Fruit fly (Drosophila melanogaster) whole organism, prepupa: ENCODE results near the gene CG32313.

ENCODE experiments used
- CG10631 ChIP-seq: fragments of 200-800 bp; sonication (Bioruptor generic); optimal IDR thresholded peaks from 2 replicates; lab custom pipeline; 2016; ENCODE audit warnings: missing biosample characterization, missing genetic modification characterization
- CG10669 ChIP-seq: fragments of 200-800 bp; sonication (Bioruptor generic); optimal IDR thresholded peaks from 3 replicates; lab custom pipeline; 2018; ENCODE audit warnings: missing biosample characterization, mild to moderate bottlenecking, missing genetic modification characterization, moderate library complexity
- CG11294 ChIP-seq: fragments of 200-800 bp; sonication (Bioruptor generic); IDR thresholded peaks from 2 replicates; pipeline ENCODE4 v1.3.6; 2022; ENCODE audit warnings: missing biosample characterization, missing genetic modification characterization
- CG11762 ChIP-seq: fragments of 200-800 bp; sonication (Bioruptor generic); optimal IDR thresholded peaks from 3 replicates; lab custom pipeline; 2016; ENCODE audit warnings: missing biosample characterization, missing genetic modification characterization; ENCODE audit not compliant: insufficient read depth
- CG11902 ChIP-seq: fragments of 200-800 bp; sonication (Bioruptor generic); optimal IDR thresholded peaks from 3 replicates; lab custom pipeline; 2016; ENCODE audit warnings: missing biosample characterization, missing genetic modification characterization
- CG15336 ChIP-seq: fragments of 200-800 bp; sonication (Bioruptor generic); IDR thresholded peaks from 2 replicates; pipeline ENCODE4 v1.3.6; 2022; ENCODE audit warnings: missing biosample characterization, missing genetic modification characterization
- CG1621 ChIP-seq: fragments of 200-800 bp; sonication (Bioruptor generic); optimal IDR thresholded peaks from 3 replicates; lab custom pipeline; 2018; ENCODE audit warnings: missing biosample characterization, mild to moderate bottlenecking, missing genetic modification characterization
- CG16779 ChIP-seq: fragments of 200-800 bp; sonication (Bioruptor generic); optimal IDR thresholded peaks from 3 replicates; lab custom pipeline; 2017; ENCODE audit warnings: missing biosample characterization, mild to moderate bottlenecking, missing genetic modification characterization
- CG32006 ChIP-seq: fragments of 200-800 bp; sonication (Bioruptor generic); optimal IDR thresholded peaks from 3 replicates; lab custom pipeline; 2017; ENCODE audit warnings: missing biosample characterization, mild to moderate bottlenecking, missing genetic modification characterization
- CG3919 ChIP-seq: fragments of 200-800 bp; sonication (Bioruptor generic); optimal IDR thresholded peaks from 3 replicates; lab custom pipeline; 2016; ENCODE audit warnings: missing biosample characterization, missing genetic modification characterization
- CG4318 ChIP-seq: fragments of 200-800 bp; sonication (Bioruptor generic); optimal IDR thresholded peaks from 3 replicates; lab custom pipeline; 2017; ENCODE audit warnings: missing biosample characterization, mild to moderate bottlenecking, missing genetic modification characterization
- CG6163 ChIP-seq: fragments of 200-800 bp; sonication (Bioruptor generic); IDR thresholded peaks from 3 replicates; pipeline ENCODE4 v1.3.6; 2022; ENCODE audit warnings: missing biosample characterization, missing genetic modification characterization
- CG6276 ChIP-seq: fragments of 200-800 bp; sonication (Bioruptor generic); optimal IDR thresholded peaks from 2 replicates; lab custom pipeline; 2017; ENCODE audit warnings: missing biosample characterization, mild to moderate bottlenecking, missing genetic modification characterization
- CG6792 ChIP-seq: fragments of 200-800 bp; sonication (Bioruptor generic); optimal IDR thresholded peaks from 3 replicates; lab custom pipeline; 2016; ENCODE audit warnings: missing biosample characterization, missing genetic modification characterization
- CG6854 ChIP-seq: fragments of 200-800 bp; sonication (Bioruptor generic); optimal IDR thresholded peaks from 2 replicates; lab custom pipeline; 2017; ENCODE audit warnings: missing biosample characterization, mild to moderate bottlenecking, missing genetic modification characterization
- CG7368 ChIP-seq: fragments of 200-800 bp; sonication (Bioruptor generic); optimal IDR thresholded peaks from 3 replicates; lab custom pipeline; 2016; ENCODE audit warnings: missing biosample characterization, missing genetic modification characterization
- CG8632 ChIP-seq: fragments of 200-800 bp; sonication (Bioruptor generic); optimal IDR thresholded peaks from 3 replicates; lab custom pipeline; 2016; ENCODE audit warnings: missing biosample characterization, missing genetic modification characterization
- Eip78C ChIP-seq: fragments of 200-800 bp; sonication (Bioruptor generic); peaks from one replicate; lab custom pipeline; 2016; ENCODE audit warnings: missing biosample characterization, missing genetic modification characterization
- Ets21C ChIP-seq: fragments of 200-800 bp; sonication (Bioruptor generic); optimal IDR thresholded peaks from 3 replicates; lab custom pipeline; 2016; ENCODE audit warnings: missing biosample characterization, missing genetic modification characterization
- Ets96B ChIP-seq: fragments of 200-800 bp; optimal IDR thresholded peaks from 2 replicates; lab custom pipeline; 2019; ENCODE audit warnings: missing biosample characterization, mild to moderate bottlenecking, missing genetic modification characterization, moderate library complexity
- Gug ChIP-seq: fragments of 200-800 bp; sonication (Bioruptor generic); IDR thresholded peaks from 2 replicates; pipeline ENCODE4 v1.3.6; 2022; ENCODE audit warnings: missing biosample characterization, missing genetic modification characterization
- Hr4 ChIP-seq: fragments of 200-800 bp; sonication (Bioruptor generic); optimal IDR thresholded peaks from 3 replicates; lab custom pipeline; 2016; ENCODE audit warnings: missing biosample characterization, missing genetic modification characterization
- Lpt ChIP-seq: fragments of 200-800 bp; sonication (Bioruptor generic); optimal IDR thresholded peaks from 3 replicates; lab custom pipeline; 2016; ENCODE audit warnings: missing biosample characterization, missing genetic modification characterization
- Met ChIP-seq: fragments of 200-800 bp; sonication (Bioruptor generic); optimal IDR thresholded peaks from 3 replicates; lab custom pipeline; 2016; ENCODE audit warnings: missing biosample characterization, missing genetic modification characterization
- Smox ChIP-seq: fragments of 200-800 bp; sonication (Bioruptor generic); optimal IDR thresholded peaks from 3 replicates; lab custom pipeline; 2016; ENCODE audit warnings: missing biosample characterization, missing genetic modification characterization
- Sox102F ChIP-seq: fragments of 200-800 bp; sonication (Bioruptor generic); optimal IDR thresholded peaks from 2 replicates; lab custom pipeline; 2016; ENCODE audit warnings: missing biosample characterization, mild to moderate bottlenecking, missing genetic modification characterization
- Sox15 ChIP-seq: fragments of 200-800 bp; sonication (Bioruptor generic); optimal IDR thresholded peaks from 3 replicates; lab custom pipeline; 2016; ENCODE audit warnings: missing biosample characterization, missing genetic modification characterization
- achi ChIP-seq: fragments of 200-800 bp; sonication (Bioruptor generic); optimal IDR thresholded peaks from 3 replicates; lab custom pipeline; 2016; ENCODE audit warnings: missing biosample characterization, missing genetic modification characterization
- acj6 ChIP-seq: fragments of 200-800 bp; sonication (Bioruptor generic); optimal IDR thresholded peaks from 3 replicates; lab custom pipeline; 2016; ENCODE audit warnings: missing biosample characterization, missing genetic modification characterization
- dac ChIP-seq: fragments of 200-800 bp; sonication (Bioruptor generic); optimal IDR thresholded peaks from 2 replicates; lab custom pipeline; 2017; ENCODE audit warnings: missing biosample characterization, mild to moderate bottlenecking, missing genetic modification characterization
- dsx ChIP-seq: fragments of 200-800 bp; optimal IDR thresholded peaks from 3 replicates; lab custom pipeline; 2019; ENCODE audit warnings: missing biosample characterization, mild to moderate bottlenecking, missing genetic modification characterization, moderate library complexity; ENCODE audit not compliant: poor library complexity, severe bottlenecking
- esn ChIP-seq: fragments of 200-800 bp; sonication (Bioruptor generic); optimal IDR thresholded peaks from 2 replicates; lab custom pipeline; 2016; ENCODE audit warnings: missing biosample characterization, mild to moderate bottlenecking, missing genetic modification characterization, moderate library complexity
- fd85E ChIP-seq: fragments of 200-800 bp; sonication (Bioruptor generic); optimal IDR thresholded peaks from 3 replicates; lab custom pipeline; 2016; ENCODE audit warnings: missing biosample characterization, missing genetic modification characterization
- fkh ChIP-seq: fragments of 200-800 bp; sonication (Bioruptor generic); optimal IDR thresholded peaks from 3 replicates; lab custom pipeline; 2017; ENCODE audit warnings: missing biosample characterization, mild to moderate bottlenecking, missing genetic modification characterization, moderate library complexity
- lz ChIP-seq: fragments of 200-800 bp; sonication (Bioruptor generic); optimal IDR thresholded peaks from 3 replicates; lab custom pipeline; 2016; ENCODE audit warnings: missing biosample characterization, missing genetic modification characterization
- net ChIP-seq: fragments of 200-800 bp; sonication (Bioruptor generic); optimal IDR thresholded peaks from 3 replicates; lab custom pipeline; 2016; ENCODE audit warnings: missing biosample characterization, missing genetic modification characterization
- pdm3 ChIP-seq: fragments of 200-800 bp; sonication (Bioruptor generic); optimal IDR thresholded peaks from 3 replicates; lab custom pipeline; 2016; ENCODE audit warnings: missing biosample characterization, missing genetic modification characterization
- spab ChIP-seq: fragments of 200-800 bp; sonication (Bioruptor generic); optimal IDR thresholded peaks from 2 replicates; lab custom pipeline; 2017; ENCODE audit warnings: missing biosample characterization, mild to moderate bottlenecking, missing genetic modification characterization, missing genetic modification reagents
- ss ChIP-seq, 2 experiments: fragments of 200-800 bp; sonication (Bioruptor generic); optimal IDR thresholded peaks; 2 replicates in 1 of 2; 3 replicates in 1 of 2; lab custom pipeline; 2017 to 2018; ENCODE audit warnings: mild to moderate bottlenecking in 2 of 2, missing biosample characterization in 2 of 2, missing genetic modification characterization in 2 of 2, moderate library complexity in 1 of 2
- svp ChIP-seq: fragments of 200-800 bp; sonication (Bioruptor generic); peaks from one replicate; lab custom pipeline; 2016; ENCODE audit warnings: missing biosample characterization, missing genetic modification characterization
- vri ChIP-seq: fragments of 200-800 bp; sonication (Bioruptor generic); optimal IDR thresholded peaks from 3 replicates; lab custom pipeline; 2016; ENCODE audit warnings: missing biosample characterization, mild to moderate bottlenecking, missing genetic modification characterization

The CG32313 gene

DNA sequence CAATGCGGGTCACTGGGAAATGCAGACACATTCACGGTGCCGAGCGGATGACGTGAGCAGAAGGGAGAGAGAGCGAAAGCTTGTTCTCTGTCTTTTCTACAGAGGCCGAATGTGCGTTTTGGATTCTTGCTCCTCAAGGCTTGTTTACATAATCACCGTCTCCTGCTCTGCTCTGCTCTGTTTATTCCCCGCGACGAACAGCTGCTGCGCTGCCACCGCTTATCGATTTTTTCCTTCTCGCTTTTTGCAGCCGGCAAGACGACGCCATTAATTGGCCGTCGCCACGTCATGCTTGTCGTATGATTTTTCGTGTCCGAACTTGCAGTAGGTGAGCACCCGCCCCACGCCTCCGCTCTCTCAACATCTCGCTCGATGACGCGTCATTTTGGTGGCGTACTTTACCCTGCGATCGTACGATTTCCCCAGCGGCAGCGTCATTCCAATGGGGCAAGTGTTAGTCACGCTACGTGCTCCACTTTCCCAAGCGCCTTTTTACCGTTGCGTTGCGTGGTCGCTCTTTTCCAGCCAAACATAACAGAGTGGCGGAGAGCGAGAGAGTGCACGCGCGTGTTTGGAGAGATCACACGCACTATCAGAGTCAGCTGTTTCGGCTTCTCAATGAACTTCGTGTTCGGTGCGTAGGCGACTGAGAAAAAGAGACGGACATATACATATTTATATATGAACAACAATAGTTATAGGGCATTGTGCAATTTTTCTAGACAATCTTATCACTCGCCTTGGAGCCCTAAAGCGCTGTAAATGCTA lies 990 bp upstream of the CG32313 start (continued):
- TF ChIP-seq ss (GFP tag; optimal IDR thresholded peaks at IDR 0.05; lab: Kevin White, UChicago) (peak; percentile 36 to 70), CG10631 (GFP tag; lab: Kevin White, UChicago) (no peak), vri (GFP tag; lab: Kevin White, UChicago) (peak; percentile 98), Sox102F (no peak), dac (GFP tag; lab: Kevin White, UChicago) (no peak), spab (GFP tag; lab: Kevin White, UChicago) (peak; percentile 25), CG11762 (GFP tag; lab: Kevin White, UChicago) (peak; percentile 5)

DNA sequence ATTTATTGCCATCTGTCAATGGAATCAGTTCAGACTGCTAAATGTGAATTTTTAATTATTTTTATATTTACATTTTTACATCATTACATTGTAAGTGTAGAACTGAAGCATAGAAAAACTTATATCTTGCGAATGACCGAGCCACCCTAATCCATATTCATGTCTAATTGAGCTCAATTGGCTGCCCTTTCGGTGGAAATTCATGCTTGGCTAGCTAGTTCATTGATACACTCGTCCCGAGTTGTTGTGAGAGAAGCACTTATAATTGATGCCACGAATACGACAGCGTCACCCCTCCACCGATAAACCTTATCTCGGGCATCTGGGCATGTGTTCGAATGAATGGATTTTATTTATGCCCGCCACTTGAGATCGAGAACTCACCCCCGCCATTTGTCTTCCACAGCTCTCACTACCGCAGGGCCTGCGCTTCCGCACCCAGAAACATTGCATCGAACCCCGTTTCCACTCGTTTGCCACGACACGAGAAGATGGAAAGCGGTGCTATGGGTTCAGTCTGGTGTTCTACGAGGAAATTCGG lies 7.2 kb downstream of the CG32313 start:
- no peak for TF ChIP-seq CG10669 (GFP tag; lab: Kevin White, UChicago)
- TF ChIP-seq Ets21C (GFP tag; lab: Kevin White, UChicago): no peak
- no peak for TF ChIP-seq CG4318 (GFP tag; lab: Kevin White, UChicago)
- peak; percentile 3 for TF ChIP-seq Eip78C
- TF ChIP-seq fd85E (GFP tag; lab: Kevin White, UChicago): no peak
- peak; percentile 84 for TF ChIP-seq svp
- TF ChIP-seq Sox15: no peak
- no peak for TF ChIP-seq achi (GFP tag; lab: Kevin White, UChicago)
- no peak for TF ChIP-seq CG6276 (GFP tag; lab: Kevin White, UChicago)

DNA sequence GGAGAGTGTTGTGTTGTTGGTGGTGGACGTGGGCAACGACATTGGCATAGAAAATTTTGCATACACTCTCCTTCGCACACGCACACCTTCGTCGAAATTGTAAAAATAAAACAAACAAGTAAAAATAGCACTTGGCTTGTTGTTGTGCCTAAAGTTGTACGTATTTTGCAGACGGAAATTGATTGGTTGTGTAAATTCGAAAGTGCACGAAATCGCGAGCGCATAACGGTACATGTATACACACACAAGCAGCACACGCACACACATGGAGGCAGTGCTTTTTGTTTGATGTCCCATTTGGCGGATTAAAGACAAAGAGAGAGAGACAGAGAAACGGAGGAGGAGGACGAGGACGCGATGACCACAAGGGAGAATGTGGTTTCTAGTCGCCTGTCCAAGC lies 8.2 kb downstream of the CG32313 start:
- TF ChIP-seq CG16779 (tag; lab: Kevin White, UChicago) (peak; percentile 33), vri (GFP tag; lab: Kevin White, UChicago) (no peak), acj6 (no peak)
- TF ChIP-seq, all 60 proteins: peak for 1

DNA sequence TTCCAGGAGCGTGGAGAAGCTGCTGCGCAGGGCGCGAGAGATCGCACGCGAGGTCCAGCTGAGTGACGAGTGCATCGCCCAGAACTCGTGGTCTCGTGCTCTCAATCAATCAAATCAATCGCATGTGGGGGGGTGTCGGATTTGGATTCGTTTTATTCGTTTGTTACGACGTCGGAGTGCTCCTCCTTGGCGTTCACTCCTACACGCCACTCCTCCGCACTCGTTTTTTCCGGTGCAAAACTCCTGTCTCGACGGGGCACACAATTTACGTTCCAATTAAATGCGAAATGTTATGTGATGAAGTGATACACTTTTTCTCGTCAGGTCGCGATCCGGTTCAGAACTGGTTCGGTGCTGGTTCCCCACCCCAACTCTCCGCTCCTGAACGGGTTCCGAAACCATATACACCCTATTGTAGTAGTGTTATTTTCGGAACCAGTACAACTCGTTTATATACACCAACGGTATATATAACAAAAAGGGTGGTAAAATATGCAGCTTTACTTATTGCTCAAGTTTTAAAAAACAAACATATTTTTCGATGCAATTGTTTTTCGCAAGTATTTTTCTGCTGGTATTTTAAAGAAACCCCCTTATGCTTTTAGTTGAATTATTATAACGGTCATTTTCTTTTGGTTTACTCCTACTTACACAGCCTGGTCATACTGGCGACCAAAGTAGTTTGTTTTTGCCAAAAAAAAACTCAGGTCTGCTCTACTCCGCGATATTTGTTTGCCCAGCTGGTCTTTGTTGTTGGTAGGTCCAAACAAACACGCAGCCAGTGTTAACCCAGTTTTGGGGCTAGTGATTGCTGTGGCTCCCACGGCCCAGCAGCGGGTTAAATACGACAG lies 8.8 kb downstream of the CG32313 start, which contains the start of the genes CG12091 and pns:
Gene CG12091 (minus strand): TSS at position 349 of the 851 bp plus-strand sequence.
Gene pns (plus strand): TSS at position 651 of the 851 bp plus-strand sequence.
- TF ChIP-seq Met (GFP tag; lab: Kevin White, UChicago): no peak
- no peak for TF ChIP-seq CG11294 (GFP tag; lab: Robert Waterston, UW)
- no peak for TF ChIP-seq CG32006
- peak; percentile 30 for TF ChIP-seq CG6854 (GFP tag; lab: Kevin White, UChicago)
- no peak for TF ChIP-seq dac (GFP tag; lab: Kevin White, UChicago)
- TF ChIP-seq CG4318 (GFP tag; lab: Kevin White, UChicago): no peak
- TF ChIP-seq CG8632 (GFP tag; lab: Kevin White, UChicago): peak; percentile 47
- TF ChIP-seq net (GFP tag; lab: Kevin White, UChicago): no peak
- peak; percentile 21 for TF ChIP-seq Lpt (GFP tag; lab: Kevin White, UChicago)
- TF ChIP-seq CG7368 (GFP tag; lab: Kevin White, UChicago): peak; percentile 39
- peak; percentile 3 for TF ChIP-seq CG11902 (GFP tag; lab: Kevin White, UChicago)
- TF ChIP-seq CG10669 (GFP tag; lab: Kevin White, UChicago): no peak
- TF ChIP-seq Gug (GFP tag; lab: Robert Waterston, UW): 0 out of 2 replicates have a peak, but pooled peaks have one; percentile 13
- TF ChIP-seq dsx (GFP tag; lab: Kevin White, UChicago): no peak
- TF ChIP-seq CG10631 (GFP tag; lab: Kevin White, UChicago): no peak
- peak; percentile 54 for TF ChIP-seq CG15336
- TF ChIP-seq lz (GFP tag; lab: Kevin White, UChicago): peak; percentile 65
- no peak for TF ChIP-seq Hr4 (GFP tag; lab: Kevin White, UChicago)
- TF ChIP-seq pdm3 (GFP tag; lab: Kevin White, UChicago): no peak
- no peak for TF ChIP-seq CG1621 (tag; lab: Kevin White, UChicago)
- peak; percentile 33 for TF ChIP-seq CG6792 (GFP tag; lab: Kevin White, UChicago)
- TF ChIP-seq Ets21C (GFP tag; lab: Kevin White, UChicago): no peak
- TF ChIP-seq CG3919: peak; percentile 64
- no peak for TF ChIP-seq Smox (GFP tag; lab: Kevin White, UChicago)
- no peak for TF ChIP-seq acj6
- TF ChIP-seq esn (GFP tag; lab: Kevin White, UChicago): peak; percentile 63
- TF ChIP-seq Ets96B (tag; lab: Kevin White, UChicago): peak; percentile 20
- no peak for TF ChIP-seq CG16779 (tag; lab: Kevin White, UChicago)
- peak; percentile 70; the same call in 2 of the 3 replicates for TF ChIP-seq CG6163
- TF ChIP-seq fkh (GFP tag; lab: Kevin White, UChicago): peak; percentile 95
